Fruit fly (Drosophila melanogaster) whole organism, adult: ENCODE measurements around the gene Art8.

Experiments used
- CG11617 ChIP-seq: fragments of 200-800 bp; sonication (Bioruptor generic); optimal IDR thresholded peaks from 2 replicates; lab custom pipeline; 2017; ENCODE audit warnings: mild to moderate bottlenecking, missing biosample characterization, missing genetic modification reagents, missing genetic modification characterization
- CG12768 ChIP-seq: fragments of 200-800 bp; sonication (Bioruptor generic); optimal IDR thresholded peaks from 2 replicates; lab custom pipeline; 2017; ENCODE audit warnings: missing biosample characterization, missing genetic modification characterization, mild to moderate bottlenecking, moderate library complexity, missing genetic modification reagents
- CG14711 ChIP-seq: fragments of 200-800 bp; sonication (Bioruptor generic); optimal IDR thresholded peaks from 2 replicates; lab custom pipeline; 2018; ENCODE audit warnings: missing biosample characterization, mild to moderate bottlenecking, missing genetic modification characterization, moderate library complexity
- CG1620 ChIP-seq: fragments of 200-800 bp; sonication (Bioruptor generic); optimal IDR thresholded peaks from 2 replicates; lab custom pipeline; 2016; ENCODE audit warnings: missing biosample characterization, missing genetic modification characterization
- CG33017 ChIP-seq: fragments of 200-800 bp; sonication (Bioruptor generic); optimal IDR thresholded peaks from 2 replicates; lab custom pipeline; 2018; ENCODE audit warnings: missing biosample characterization, mild to moderate bottlenecking, missing genetic modification characterization, moderate library complexity
- CG5204 ChIP-seq: fragments of 200-800 bp; sonication (Bioruptor generic); optimal IDR thresholded peaks from 2 replicates; lab custom pipeline; 2016; ENCODE audit warnings: missing biosample characterization, missing genetic modification characterization
- CG7045 ChIP-seq: fragments of 200-800 bp; sonication (Bioruptor generic); optimal IDR thresholded peaks from 2 replicates; lab custom pipeline; 2017; ENCODE audit warnings: missing biosample characterization, mild to moderate bottlenecking, missing genetic modification characterization
- CG7101 ChIP-seq: fragments of 200-800 bp; sonication (Bioruptor generic); optimal IDR thresholded peaks from 2 replicates; lab custom pipeline; 2018; ENCODE audit warnings: missing biosample characterization, mild to moderate bottlenecking, missing genetic modification characterization, moderate library complexity
- Clk ChIP-seq: fragments of 200-800 bp; sonication (Bioruptor generic); optimal IDR thresholded peaks from 2 replicates; lab custom pipeline; 2017; ENCODE audit warnings: missing biosample characterization, missing genetic modification characterization
- Crg-1 ChIP-seq: fragments of 200-800 bp; sonication (Bioruptor generic); optimal IDR thresholded peaks from 2 replicates; lab custom pipeline; 2016; ENCODE audit warnings: missing biosample characterization, missing genetic modification characterization
- Hr96 ChIP-seq: fragments of 200-800 bp; sonication (Bioruptor generic); optimal IDR thresholded peaks from 2 replicates; lab custom pipeline; 2016; ENCODE audit warnings: missing biosample characterization, missing genetic modification characterization
- Mnt ChIP-seq: fragments of 200-800 bp; sonication (Bioruptor generic); optimal IDR thresholded peaks from 2 replicates; lab custom pipeline; 2016; ENCODE audit warnings: missing biosample characterization, mild to moderate bottlenecking, missing genetic modification characterization
- bab1 ChIP-seq: fragments of 200-800 bp; sonication (Bioruptor generic); optimal IDR thresholded peaks from 3 replicates; lab custom pipeline; 2019; ENCODE audit warnings: missing biosample characterization, mild to moderate bottlenecking, missing genetic modification characterization, moderate library complexity
- cic ChIP-seq: fragments of 200-800 bp; sonication (Bioruptor generic); optimal IDR thresholded peaks from 2 replicates; lab custom pipeline; 2017; ENCODE audit warnings: missing biosample characterization, mild to moderate bottlenecking, missing genetic modification characterization, moderate library complexity
- cnc ChIP-seq, 2 experiments: fragments of >200 bp; optimal IDR thresholded peaks; 2 replicates each; lab custom pipeline; 2017
- kay ChIP-seq: fragments of 200-800 bp; sonication (Bioruptor generic); peaks from one replicate; lab custom pipeline; 2016; ENCODE audit warnings: missing biosample characterization, missing genetic modification characterization, borderline replicate concordance
- ovo ChIP-seq: fragments of 200-800 bp; sonication (Bioruptor generic); optimal IDR thresholded peaks from 2 replicates; lab custom pipeline; 2016; ENCODE audit warnings: missing biosample characterization, missing genetic modification characterization
- pad ChIP-seq: fragments of 200-800 bp; sonication (Bioruptor generic); optimal IDR thresholded peaks from 3 replicates; lab custom pipeline; 2017; ENCODE audit warnings: missing biosample characterization, missing genetic modification characterization, mild to moderate bottlenecking, moderate library complexity, missing genetic modification reagents
- tj ChIP-seq: fragments of 200-800 bp; sonication (Bioruptor generic); optimal IDR thresholded peaks from 3 replicates; lab custom pipeline; 2017; ENCODE audit warnings: missing biosample characterization, mild to moderate bottlenecking, missing genetic modification characterization, moderate library complexity
- toe ChIP-seq: fragments of 200-800 bp; sonication (Bioruptor generic); optimal IDR thresholded peaks from 2 replicates; lab custom pipeline; 2016; ENCODE audit warnings: missing biosample characterization, missing genetic modification characterization

Art8 gene

dm6 chr2L:11037583-11038517, 27.0 kb upstream of the Art8 start:
- TF ChIP-seq kay (peak; percentile 27), pad (GFP tag; lab: Kevin White, UChicago) (no peak)

DNA sequence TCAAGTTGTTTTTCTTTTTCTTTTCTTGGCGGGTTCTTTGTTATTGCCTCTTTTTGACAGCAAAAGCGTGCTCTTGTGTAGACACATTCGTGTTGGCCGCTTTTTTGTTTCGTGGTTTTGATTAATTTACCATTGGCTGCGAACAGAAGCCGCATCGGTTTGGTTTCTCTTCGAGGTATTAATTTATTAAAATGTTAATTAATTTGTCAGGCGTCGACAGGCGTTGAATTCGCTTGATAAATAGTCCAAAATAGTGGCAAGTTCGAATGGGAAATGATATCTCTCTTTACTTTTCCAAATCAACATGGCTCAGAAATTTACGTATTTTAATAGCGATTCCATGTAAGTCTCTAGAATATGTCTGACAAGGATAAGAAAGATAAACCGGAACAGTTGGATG, 23.6 kb upstream of the Art8 start, which contains the start of gene CG18666:
Gene CG18666, plus strand, starts transcription at position 301 of the 400 bp plus-strand sequence.
- TF ChIP-seq Hr96 (no peak), ovo (GFP tag; lab: Kevin White, UChicago) (no peak), CG5204 (GFP tag; lab: Kevin White, UChicago) (no peak), CG12768 (GFP tag; lab: Kevin White, UChicago) (no peak), Crg-1 (GFP tag; lab: Kevin White, UChicago) (no peak)

dm6 chr2L:11032285-11032970, 21.5 kb upstream of the Art8 start:
- TF ChIP-seq cic (GFP tag; lab: Kevin White, UChicago), result no peak
- TF ChIP-seq bab1 (GFP tag; lab: Kevin White, UChicago), result no peak
- no peak for TF ChIP-seq Crg-1 (GFP tag; lab: Kevin White, UChicago)
- no peak for TF ChIP-seq Mnt (GFP tag; lab: Kevin White, UChicago)
- no peak for TF ChIP-seq Hr96
- TF ChIP-seq CG11617 (GFP tag; lab: Kevin White, UChicago), result no peak
- TF ChIP-seq CG12768 (GFP tag; lab: Kevin White, UChicago), result no peak
- TF ChIP-seq CG7101 (tag; lab: Kevin White, UChicago), result no peak
- TF ChIP-seq pad (GFP tag; lab: Kevin White, UChicago), result no peak
- no peak for TF ChIP-seq tj (GFP tag; lab: Kevin White, UChicago)
- no peak for TF ChIP-seq CG7045 (GFP tag; lab: Kevin White, UChicago)
- no peak for TF ChIP-seq CG14711 (tag; lab: Kevin White, UChicago)
- TF ChIP-seq cnc (optimal IDR thresholded peaks at IDR 0.05; lab: Kevin White, UChicago), result no peak
- TF ChIP-seq CG1620, result no peak

DNA sequence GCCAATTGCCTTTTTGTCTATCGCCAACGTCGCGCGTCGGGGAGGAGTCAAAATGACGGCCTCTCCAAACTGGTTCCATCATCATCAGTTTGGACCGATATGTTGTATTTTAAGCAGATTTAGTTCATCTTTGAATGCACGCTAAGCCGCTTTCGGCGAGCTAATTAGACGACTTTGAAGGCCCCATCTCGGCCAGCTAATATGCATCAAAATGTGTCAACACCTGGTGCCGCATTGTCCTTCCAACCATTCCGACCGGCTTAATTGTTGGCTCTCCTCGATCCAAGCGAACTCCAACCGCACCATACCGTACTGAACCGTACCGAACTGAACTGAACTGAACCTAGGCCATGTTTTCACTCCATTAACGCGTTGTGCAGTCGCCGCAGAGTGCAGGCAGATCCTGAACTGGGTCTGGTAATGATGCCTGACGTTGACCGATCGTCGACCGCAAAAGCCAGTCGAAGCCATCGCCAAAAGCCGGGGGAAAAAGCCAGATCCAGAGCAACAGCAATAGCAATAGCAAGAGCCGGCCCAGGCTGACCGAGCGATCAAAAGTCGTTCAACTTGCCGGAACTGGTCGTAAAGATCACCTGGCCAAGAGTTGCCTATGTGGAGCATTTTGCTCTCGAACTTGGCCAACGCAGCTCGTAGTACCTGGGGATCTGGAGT, 17.1 kb upstream of the Art8 start:
- TF ChIP-seq cic (GFP tag; lab: Kevin White, UChicago) (no peak), CG12768 (GFP tag; lab: Kevin White, UChicago) (no peak)

DNA sequence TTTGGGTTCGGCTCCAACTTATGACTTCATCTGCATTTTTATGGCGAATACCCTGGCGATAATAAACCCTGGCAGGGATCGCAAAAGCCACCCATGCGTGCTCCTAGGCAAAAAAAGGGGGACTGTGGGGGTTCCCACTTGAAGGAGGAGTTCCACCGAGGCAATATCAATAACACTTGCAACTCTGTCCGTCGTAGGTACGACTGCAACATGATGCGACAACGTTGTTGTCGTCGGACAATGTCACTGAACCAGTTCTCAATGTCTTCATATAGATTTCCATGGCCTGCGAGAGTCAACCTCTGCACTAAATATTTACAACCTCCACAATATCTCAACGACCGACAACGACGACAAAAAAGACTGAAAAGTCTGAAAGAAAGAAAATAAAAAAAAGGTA, 16.3 kb upstream of the Art8 start:
- no peak for TF ChIP-seq Mnt (GFP tag; lab: Kevin White, UChicago)
- TF ChIP-seq toe (GFP tag; lab: Kevin White, UChicago), result no peak
- no peak for TF ChIP-seq CG33017 (tag; lab: Kevin White, UChicago)
- TF ChIP-seq CG14711 (tag; lab: Kevin White, UChicago), result no peak
- no peak for TF ChIP-seq cic (GFP tag; lab: Kevin White, UChicago)
- no peak for TF ChIP-seq kay
- TF ChIP-seq CG1620, result no peak
- no peak for TF ChIP-seq cnc (optimal IDR thresholded peaks at IDR 0.05; lab: Kevin White, UChicago)
- no peak for TF ChIP-seq CG11617 (GFP tag; lab: Kevin White, UChicago)
- TF ChIP-seq Hr96, result no peak
- TF ChIP-seq CG12768 (GFP tag; lab: Kevin White, UChicago), result no peak
- no peak for TF ChIP-seq tj (GFP tag; lab: Kevin White, UChicago)
- TF ChIP-seq ovo (GFP tag; lab: Kevin White, UChicago), result no peak
- TF ChIP-seq pad (GFP tag; lab: Kevin White, UChicago), result no peak
- TF ChIP-seq bab1 (GFP tag; lab: Kevin White, UChicago), result no peak
- TF ChIP-seq CG7045 (GFP tag; lab: Kevin White, UChicago), result no peak
- TF ChIP-seq CG5204 (GFP tag; lab: Kevin White, UChicago), result no peak
- no peak for TF ChIP-seq Clk (GFP tag; lab: Kevin White, UChicago)

DNA sequence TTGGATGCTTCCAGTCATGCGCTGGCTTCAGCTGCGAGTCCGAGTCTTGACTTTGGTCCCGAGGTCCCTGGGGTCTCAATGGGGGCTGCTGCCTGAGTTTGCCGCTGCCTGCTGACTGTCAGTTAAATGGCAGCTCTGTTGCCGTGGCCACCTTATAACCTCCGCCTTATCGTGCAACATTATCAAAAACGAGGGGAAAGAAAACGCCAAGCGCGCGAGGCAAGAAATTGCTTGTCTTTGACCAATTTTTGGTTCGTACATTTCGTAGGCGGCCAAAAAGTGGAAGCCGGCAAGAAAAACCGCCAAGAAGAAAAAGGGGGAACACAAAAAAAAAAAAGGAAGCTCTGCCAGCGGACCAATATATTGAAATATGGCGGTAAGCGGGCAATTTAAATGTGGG, 13.0 kb upstream of the Art8 start:
- TF ChIP-seq Hr96 (no peak), cic (GFP tag; lab: Kevin White, UChicago) (no peak), toe (GFP tag; lab: Kevin White, UChicago) (no peak), Mnt (GFP tag; lab: Kevin White, UChicago) (no peak), Clk (GFP tag; lab: Kevin White, UChicago) (no peak), pad (GFP tag; lab: Kevin White, UChicago) (no peak), bab1 (GFP tag; lab: Kevin White, UChicago) (no peak), CG12768 (GFP tag; lab: Kevin White, UChicago) (no peak)
